Fruit fly (Drosophila melanogaster) whole organism, adult: ENCODE results near the gene CG31832.
A peak's percentile ranks its signal among the peaks of the same experiment; 100 is the strongest.

ENCODE experiments used
- CG11617 ChIP-seq: fragments of 200-800 bp; sonication (Bioruptor generic); optimal IDR thresholded peaks from 2 replicates; lab custom pipeline; 2017; ENCODE audit warnings: mild to moderate bottlenecking, missing biosample characterization, missing genetic modification reagents, missing genetic modification characterization
- CG12768 ChIP-seq: fragments of 200-800 bp; sonication (Bioruptor generic); optimal IDR thresholded peaks from 2 replicates; lab custom pipeline; 2017; ENCODE audit warnings: missing biosample characterization, missing genetic modification characterization, mild to moderate bottlenecking, moderate library complexity, missing genetic modification reagents
- CG14711 ChIP-seq: fragments of 200-800 bp; sonication (Bioruptor generic); optimal IDR thresholded peaks from 2 replicates; lab custom pipeline; 2018; ENCODE audit warnings: missing biosample characterization, mild to moderate bottlenecking, missing genetic modification characterization, moderate library complexity
- CG1620 ChIP-seq: fragments of 200-800 bp; sonication (Bioruptor generic); optimal IDR thresholded peaks from 2 replicates; lab custom pipeline; 2016; ENCODE audit warnings: missing biosample characterization, missing genetic modification characterization
- CG33017 ChIP-seq: fragments of 200-800 bp; sonication (Bioruptor generic); optimal IDR thresholded peaks from 2 replicates; lab custom pipeline; 2018; ENCODE audit warnings: missing biosample characterization, mild to moderate bottlenecking, missing genetic modification characterization, moderate library complexity
- CG5204 ChIP-seq: fragments of 200-800 bp; sonication (Bioruptor generic); optimal IDR thresholded peaks from 2 replicates; lab custom pipeline; 2016; ENCODE audit warnings: missing biosample characterization, missing genetic modification characterization
- CG7045 ChIP-seq: fragments of 200-800 bp; sonication (Bioruptor generic); optimal IDR thresholded peaks from 2 replicates; lab custom pipeline; 2017; ENCODE audit warnings: missing biosample characterization, mild to moderate bottlenecking, missing genetic modification characterization
- CG7101 ChIP-seq: fragments of 200-800 bp; sonication (Bioruptor generic); optimal IDR thresholded peaks from 2 replicates; lab custom pipeline; 2018; ENCODE audit warnings: missing biosample characterization, mild to moderate bottlenecking, missing genetic modification characterization, moderate library complexity
- Clk ChIP-seq: fragments of 200-800 bp; sonication (Bioruptor generic); optimal IDR thresholded peaks from 2 replicates; lab custom pipeline; 2017; ENCODE audit warnings: missing biosample characterization, missing genetic modification characterization
- Crg-1 ChIP-seq: fragments of 200-800 bp; sonication (Bioruptor generic); optimal IDR thresholded peaks from 2 replicates; lab custom pipeline; 2016; ENCODE audit warnings: missing biosample characterization, missing genetic modification characterization
- Hr96 ChIP-seq: fragments of 200-800 bp; sonication (Bioruptor generic); optimal IDR thresholded peaks from 2 replicates; lab custom pipeline; 2016; ENCODE audit warnings: missing biosample characterization, missing genetic modification characterization
- Mnt ChIP-seq: fragments of 200-800 bp; sonication (Bioruptor generic); optimal IDR thresholded peaks from 2 replicates; lab custom pipeline; 2016; ENCODE audit warnings: missing biosample characterization, mild to moderate bottlenecking, missing genetic modification characterization
- bab1 ChIP-seq: fragments of 200-800 bp; sonication (Bioruptor generic); optimal IDR thresholded peaks from 3 replicates; lab custom pipeline; 2019; ENCODE audit warnings: missing biosample characterization, mild to moderate bottlenecking, missing genetic modification characterization, moderate library complexity
- cic ChIP-seq: fragments of 200-800 bp; sonication (Bioruptor generic); optimal IDR thresholded peaks from 2 replicates; lab custom pipeline; 2017; ENCODE audit warnings: missing biosample characterization, mild to moderate bottlenecking, missing genetic modification characterization, moderate library complexity
- cnc ChIP-seq, 2 experiments: fragments of >200 bp; optimal IDR thresholded peaks; 2 replicates each; lab custom pipeline; 2017
- kay ChIP-seq: fragments of 200-800 bp; sonication (Bioruptor generic); peaks from one replicate; lab custom pipeline; 2016; ENCODE audit warnings: missing biosample characterization, missing genetic modification characterization, borderline replicate concordance
- ovo ChIP-seq: fragments of 200-800 bp; sonication (Bioruptor generic); optimal IDR thresholded peaks from 2 replicates; lab custom pipeline; 2016; ENCODE audit warnings: missing biosample characterization, missing genetic modification characterization
- pad ChIP-seq: fragments of 200-800 bp; sonication (Bioruptor generic); optimal IDR thresholded peaks from 3 replicates; lab custom pipeline; 2017; ENCODE audit warnings: missing biosample characterization, missing genetic modification characterization, mild to moderate bottlenecking, moderate library complexity, missing genetic modification reagents
- tj ChIP-seq: fragments of 200-800 bp; sonication (Bioruptor generic); optimal IDR thresholded peaks from 3 replicates; lab custom pipeline; 2017; ENCODE audit warnings: missing biosample characterization, mild to moderate bottlenecking, missing genetic modification characterization, moderate library complexity
- toe ChIP-seq: fragments of 200-800 bp; sonication (Bioruptor generic); optimal IDR thresholded peaks from 2 replicates; lab custom pipeline; 2016; ENCODE audit warnings: missing biosample characterization, missing genetic modification characterization

The CG31832 gene

dm6 chr2L:15031650-15032049 lies at the start of gene CG31832:
CG31832 (minus strand) TSS chr2L:15031750.
- TF ChIP-seq kay (GFP tag; lab: Kevin White, UChicago), result peak; percentile 20
- no peak for TF ChIP-seq Crg-1 (GFP tag; lab: Kevin White, UChicago)
- no peak for TF ChIP-seq bab1 (GFP tag; lab: Kevin White, UChicago)

DNA sequence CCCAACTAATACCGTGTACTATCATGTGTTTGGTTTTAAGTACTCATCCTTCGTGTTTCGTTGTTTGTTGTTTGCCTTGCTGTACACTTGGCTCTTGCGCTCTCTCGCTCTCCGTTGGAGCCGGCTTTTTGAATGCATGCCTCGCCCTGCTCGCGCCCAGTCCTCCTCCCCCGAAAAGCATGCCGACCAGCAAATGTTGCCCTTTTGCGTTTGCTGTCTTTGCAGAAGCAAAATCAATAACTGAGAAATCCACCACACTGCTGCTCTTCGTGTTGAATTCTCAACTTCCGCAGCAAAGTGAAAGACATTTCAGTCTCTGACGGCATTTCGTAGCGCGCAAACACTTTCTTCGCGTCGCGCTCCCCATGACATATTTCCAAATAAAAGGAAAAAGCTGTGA lies 42.9 kb upstream of the CG31832 start, which contains the start of gene wwk:
wwk (plus strand) TSS at position 312 of the 400 bp plus-strand sequence.
- TF ChIP-seq CG12768 (GFP tag; lab: Kevin White, UChicago), result no peak
- no peak for TF ChIP-seq kay (GFP tag; lab: Kevin White, UChicago)
- no peak for TF ChIP-seq Crg-1 (GFP tag; lab: Kevin White, UChicago)
- TF ChIP-seq CG11617 (GFP tag; lab: Kevin White, UChicago), result no peak
- no peak for TF ChIP-seq toe
- no peak for TF ChIP-seq bab1 (GFP tag; lab: Kevin White, UChicago)
- TF ChIP-seq Mnt (GFP tag; lab: Kevin White, UChicago), result no peak
- TF ChIP-seq CG7045 (GFP tag; lab: Kevin White, UChicago), result no peak
- no peak for TF ChIP-seq CG14711 (tag; lab: Kevin White, UChicago)
- no peak for TF ChIP-seq CG7101 (tag; lab: Kevin White, UChicago)
- TF ChIP-seq CG5204 (GFP tag; lab: Kevin White, UChicago), result no peak

DNA sequence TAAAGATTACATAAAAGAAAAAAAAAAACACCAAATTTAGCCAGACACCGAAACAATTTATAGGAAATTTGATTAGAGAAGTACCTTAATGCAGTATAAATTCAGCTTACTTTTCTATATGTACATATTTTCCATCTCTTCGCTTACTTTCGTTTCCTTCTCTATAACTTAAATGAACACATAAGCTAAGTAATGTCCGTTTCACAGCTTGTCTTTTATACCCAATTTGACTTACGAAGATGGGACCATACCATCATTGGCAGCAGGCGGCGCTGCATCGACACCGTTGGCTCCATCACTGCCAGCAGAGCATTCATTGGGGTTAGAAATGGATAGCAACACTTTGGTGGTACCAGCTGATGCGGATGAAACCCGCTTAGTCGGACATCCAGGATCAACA lies 38.7 kb upstream of the CG31832 start, which contains the start of gene vig:
vig (minus strand) TSS at position 101 of the 400 bp plus-strand sequence.
- TF ChIP-seq Crg-1 (GFP tag; lab: Kevin White, UChicago) (no peak), Clk (GFP tag; lab: Kevin White, UChicago) (no peak), CG12768 (GFP tag; lab: Kevin White, UChicago) (no peak), CG11617 (GFP tag; lab: Kevin White, UChicago) (no peak), kay (GFP tag; lab: Kevin White, UChicago) (no peak), CG14711 (tag; lab: Kevin White, UChicago) (no peak), CG1620 (no peak)

dm6 chr2L:15067832-15068231 lies 36.3 kb upstream of the CG31832 start:
- peak; percentile 42 for TF ChIP-seq pad
- no peak for TF ChIP-seq CG5204 (GFP tag; lab: Kevin White, UChicago)
- peak; percentile 60 for TF ChIP-seq CG14711 (tag; lab: Kevin White, UChicago)
- TF ChIP-seq tj (GFP tag; lab: Kevin White, UChicago), result peak; percentile 77
- TF ChIP-seq cic, result peak; percentile 92
- TF ChIP-seq Crg-1 (GFP tag; lab: Kevin White, UChicago), result peak; percentile 67
- TF ChIP-seq bab1 (GFP tag; lab: Kevin White, UChicago), result peak; percentile 61
- peak; percentile 60 for TF ChIP-seq CG1620
- no peak for TF ChIP-seq Hr96 (GFP tag; lab: Kevin White, UChicago)
- no peak for TF ChIP-seq CG11617 (GFP tag; lab: Kevin White, UChicago)
- peak; percentile 38 for TF ChIP-seq CG7045 (GFP tag; lab: Kevin White, UChicago)
- TF ChIP-seq cnc (optimal IDR thresholded peaks at IDR 0.05; lab: Kevin White, UChicago), result no peak
- TF ChIP-seq Mnt (GFP tag; lab: Kevin White, UChicago), result peak; percentile 100
- no peak for TF ChIP-seq CG33017
- TF ChIP-seq CG12768 (GFP tag; lab: Kevin White, UChicago), result no peak
- peak; percentile 54 for TF ChIP-seq CG7101 (tag; lab: Kevin White, UChicago)
- peak; percentile 75 for TF ChIP-seq Clk (GFP tag; lab: Kevin White, UChicago)
- TF ChIP-seq toe, result peak; percentile 30
- no peak for TF ChIP-seq kay (GFP tag; lab: Kevin White, UChicago)
- peak; percentile 18 for TF ChIP-seq ovo (GFP tag; lab: Kevin White, UChicago)

dm6 chr2L:15066141-15066540 lies 34.6 kb upstream of the CG31832 start:
- TF ChIP-seq Clk (GFP tag; lab: Kevin White, UChicago), result no peak
- TF ChIP-seq CG7045 (GFP tag; lab: Kevin White, UChicago), result no peak
- no peak for TF ChIP-seq Hr96 (GFP tag; lab: Kevin White, UChicago)
- TF ChIP-seq CG12768 (GFP tag; lab: Kevin White, UChicago), result no peak
- no peak for TF ChIP-seq ovo (GFP tag; lab: Kevin White, UChicago)
- no peak for TF ChIP-seq cnc (optimal IDR thresholded peaks at IDR 0.05; lab: Kevin White, UChicago)
- no peak for TF ChIP-seq tj (GFP tag; lab: Kevin White, UChicago)
- no peak for TF ChIP-seq kay (GFP tag; lab: Kevin White, UChicago)
- TF ChIP-seq pad, result no peak
- TF ChIP-seq CG33017, result no peak
- no peak for TF ChIP-seq toe
- no peak for TF ChIP-seq CG1620
- no peak for TF ChIP-seq CG7101 (tag; lab: Kevin White, UChicago)
- no peak for TF ChIP-seq Mnt (GFP tag; lab: Kevin White, UChicago)
- TF ChIP-seq Crg-1 (GFP tag; lab: Kevin White, UChicago), result no peak
- no peak for TF ChIP-seq cic
- TF ChIP-seq CG11617 (GFP tag; lab: Kevin White, UChicago), result no peak
- no peak for TF ChIP-seq CG14711 (tag; lab: Kevin White, UChicago)
- TF ChIP-seq bab1 (GFP tag; lab: Kevin White, UChicago), result no peak
- TF ChIP-seq CG5204 (GFP tag; lab: Kevin White, UChicago), result no peak

- TF ChIP-seq cnc (optimal IDR thresholded peaks at IDR 0.05; lab: Kevin White, UChicago), result peak in 1 of 2 experiments; percentile 26
- TF ChIP-seq Hr96 (GFP tag; lab: Kevin White, UChicago), result no peak
Observed at dm6 chr2L:15065663-15066062, 34.1 kb upstream of the CG31832 start.
